Fruit fly (Drosophila melanogaster) whole organism, embryonic: ENCODE results near the gene CG5235.

Source experiments
- Abd-B ChIP-seq: fragments of 200-800 bp; sonication (Bioruptor generic); optimal IDR thresholded peaks from 2 replicates; lab custom pipeline; 2018; ENCODE audit warnings: missing biosample characterization, mild to moderate bottlenecking, missing genetic modification characterization, moderate library complexity
- CG10321 ChIP-seq: fragments of 200-800 bp; sonication (Bioruptor generic); IDR thresholded peaks from 2 replicates; pipeline ENCODE4 v1.3.6; 2022; ENCODE audit warnings: missing biosample characterization, missing genetic modification characterization
- CG11085 ChIP-seq: fragments of 200-800 bp; sonication (Bioruptor generic); IDR thresholded peaks from 2 replicates; pipeline ENCODE4 v1.3.6; 2022; ENCODE audit warnings: missing biosample characterization, missing genetic modification characterization
- CG12219 ChIP-seq: fragments of 200-800 bp; sonication (Bioruptor generic); optimal IDR thresholded peaks from 3 replicates; lab custom pipeline; 2018; ENCODE audit warnings: missing biosample characterization, mild to moderate bottlenecking, missing genetic modification characterization
- CG12659 ChIP-seq: fragments of 200-800 bp; sonication (Bioruptor generic); optimal IDR thresholded peaks from 3 replicates; lab custom pipeline; 2017; ENCODE audit warnings: mild to moderate bottlenecking, missing biosample characterization, missing genetic modification reagents, missing genetic modification characterization
- CG14710 ChIP-seq: fragments of 200-800 bp; sonication (Bioruptor generic); optimal IDR thresholded peaks from 3 replicates; lab custom pipeline; 2019; ENCODE audit warnings: missing biosample characterization, mild to moderate bottlenecking, missing genetic modification characterization, moderate library complexity
- CG14965 ChIP-seq: fragments of 200-800 bp; sonication (Bioruptor generic); optimal IDR thresholded peaks from 2 replicates; lab custom pipeline; 2016; ENCODE audit warnings: missing biosample characterization, missing genetic modification characterization, borderline replicate concordance
- CG17568 ChIP-seq: fragments of 200-800 bp; sonication (Bioruptor generic); optimal IDR thresholded peaks from 2 replicates; lab custom pipeline; 2018; ENCODE audit warnings: missing biosample characterization, mild to moderate bottlenecking, missing genetic modification characterization, moderate library complexity
- CG2712 ChIP-seq: fragments of 200-800 bp; optimal IDR thresholded peaks from 3 replicates; lab custom pipeline; 2019; ENCODE audit warnings: missing biosample characterization, mild to moderate bottlenecking, missing genetic modification characterization, moderate library complexity
- CG31441 ChIP-seq: fragments of 200-800 bp; sonication (Bioruptor generic); IDR thresholded peaks from 2 replicates; pipeline ENCODE4 v1.3.6; 2022; ENCODE audit warnings: missing biosample characterization, missing genetic modification characterization
- CG34376 ChIP-seq: fragments of 200-800 bp; sonication (Bioruptor generic); optimal IDR thresholded peaks from 2 replicates; lab custom pipeline; 2018; ENCODE audit warnings: missing biosample characterization, mild to moderate bottlenecking, missing genetic modification characterization
- CG3726 ChIP-seq: fragments of 200-800 bp; sonication (Bioruptor generic); IDR thresholded peaks from 3 replicates; pipeline ENCODE4, ENCODE4 v1.3.6; 2022; ENCODE audit warnings: missing biosample characterization, missing genetic modification characterization
- CG4854 ChIP-seq: fragments of 200-800 bp; sonication (Bioruptor generic); optimal IDR thresholded peaks from 2 replicates; lab custom pipeline; 2016; ENCODE audit warnings: missing biosample characterization, missing genetic modification characterization, inconsistent platforms
- CG6254 ChIP-seq: fragments of 200-800 bp; sonication (Bioruptor generic); optimal IDR thresholded peaks from 3 replicates; lab custom pipeline; 2017; ENCODE audit warnings: mild to moderate bottlenecking, missing biosample characterization, missing genetic modification reagents, missing genetic modification characterization
- CG6791 ChIP-seq: fragments of 200-800 bp; sonication (Bioruptor generic); IDR thresholded peaks from 3 replicates; pipeline ENCODE4 v1.3.6; 2022; ENCODE audit warnings: missing biosample characterization, missing genetic modification characterization; ENCODE audit not compliant: partially characterized antibody
- CG7357 ChIP-seq: fragments of 200-800 bp; sonication (Bioruptor generic); IDR thresholded peaks from 3 replicates; pipeline ENCODE4 v1.3.6; 2022; ENCODE audit warnings: missing biosample characterization, missing genetic modification characterization
- CG9727 ChIP-seq: fragments of 200-800 bp; sonication (Bioruptor generic); optimal IDR thresholded peaks from 3 replicates; lab custom pipeline; 2017; ENCODE audit warnings: missing biosample characterization, mild to moderate bottlenecking, missing genetic modification characterization
- Camta ChIP-seq: fragments of 200-800 bp; sonication (Bioruptor generic); optimal IDR thresholded peaks from 2 replicates; lab custom pipeline; 2016; ENCODE audit warnings: missing biosample characterization, missing genetic modification characterization
- D19B ChIP-seq: fragments of 200-800 bp; sonication (Bioruptor generic); optimal IDR thresholded peaks from 2 replicates; lab custom pipeline; 2017; ENCODE audit warnings: missing biosample characterization, mild to moderate bottlenecking, missing genetic modification characterization
- Doc3 ChIP-seq: fragments of 200-800 bp; sonication (Bioruptor generic); IDR thresholded peaks from 3 replicates; pipeline ENCODE4 v1.3.6; 2022; ENCODE audit warnings: missing biosample characterization, missing genetic modification characterization; ENCODE audit not compliant: partially characterized antibody
- Ets65A ChIP-seq: fragments of 200-800 bp; sonication (Bioruptor generic); peaks from one replicate; lab custom pipeline; 2016; ENCODE audit warnings: missing biosample characterization, missing genetic modification characterization
- Ets97D ChIP-seq: fragments of 200-800 bp; sonication (Bioruptor generic); optimal IDR thresholded peaks from 3 replicates; lab custom pipeline; 2016; ENCODE audit warnings: missing biosample characterization, missing genetic modification characterization
- Fer3 ChIP-seq: fragments of 200-800 bp; sonication (Bioruptor generic); optimal IDR thresholded peaks from 2 replicates; lab custom pipeline; 2018; ENCODE audit warnings: missing biosample characterization, mild to moderate bottlenecking, missing genetic modification characterization, moderate library complexity
- Gsc ChIP-seq: fragments of 200-800 bp; sonication (Bioruptor generic); IDR thresholded peaks from 2 replicates; pipeline ENCODE4 v1.3.6; 2022; ENCODE audit warnings: missing biosample characterization, missing genetic modification characterization
- HLHmδ ChIP-seq: fragments of 200-800 bp; sonication (Bioruptor generic); optimal IDR thresholded peaks from 2 replicates; lab custom pipeline; 2018; ENCODE audit warnings: missing biosample characterization, mild to moderate bottlenecking, missing genetic modification characterization, moderate library complexity
- Hsf ChIP-seq: fragments of 200-800 bp; sonication (Bioruptor generic); optimal IDR thresholded peaks from 3 replicates; lab custom pipeline; 2016; ENCODE audit warnings: missing biosample characterization, missing genetic modification characterization
- Mes4 ChIP-seq: fragments of 200-800 bp; sonication (Bioruptor generic); optimal IDR thresholded peaks from 2 replicates; lab custom pipeline; 2016; ENCODE audit warnings: missing biosample characterization, missing genetic modification characterization
- PHDP ChIP-seq: fragments of 200-800 bp; sonication (Bioruptor generic); optimal IDR thresholded peaks from 3 replicates; lab custom pipeline; 2018; ENCODE audit warnings: missing biosample characterization, mild to moderate bottlenecking, missing genetic modification characterization, moderate library complexity
- Poxn ChIP-seq: fragments of 200-800 bp; sonication (Bioruptor generic); IDR thresholded peaks from 2 replicates; pipeline ENCODE4 v1.3.6; 2022; ENCODE audit warnings: missing biosample characterization, missing genetic modification characterization
- Ravus ChIP-seq: fragments of 200-800 bp; sonication (Bioruptor generic); IDR thresholded peaks from 2 replicates; pipeline ENCODE4 v1.3.6; 2022; ENCODE audit warnings: missing biosample characterization, missing genetic modification characterization
- Side ChIP-seq: fragments of 200-800 bp; sonication (Bioruptor generic); optimal IDR thresholded peaks from 2 replicates; lab custom pipeline; 2016; ENCODE audit warnings: missing biosample characterization, missing genetic modification characterization
- ab ChIP-seq: fragments of 200-800 bp; sonication (Bioruptor generic); optimal IDR thresholded peaks from 2 replicates; lab custom pipeline; 2016; ENCODE audit warnings: missing biosample characterization, missing genetic modification characterization
- ara ChIP-seq: fragments of 200-800 bp; sonication (Bioruptor generic); IDR thresholded peaks from 2 replicates; pipeline ENCODE4 v1.3.6; 2022; ENCODE audit warnings: missing biosample characterization, missing genetic modification characterization
- dan ChIP-seq: fragments of 200-800 bp; sonication (Bioruptor generic); IDR thresholded peaks from 2 replicates; pipeline ENCODE4 v1.3.6; 2022; ENCODE audit warnings: missing biosample characterization, missing genetic modification characterization
- dpn ChIP-seq, 2 experiments: fragments of 200-800 bp; sonication (Bioruptor generic); optimal IDR thresholded peaks; 3 replicates each; lab custom pipeline; 2016; ENCODE audit warnings: missing biosample characterization in 2 of 2, missing genetic modification characterization in 2 of 2
- dysf ChIP-seq: fragments of 200-800 bp; sonication (Bioruptor generic); IDR thresholded peaks from 3 replicates; pipeline ENCODE4 v1.3.6; 2022; ENCODE audit warnings: missing biosample characterization, missing genetic modification characterization
- esg ChIP-seq: fragments of 200-800 bp; sonication (Bioruptor generic); conservative IDR thresholded peaks from 2 replicates; pipeline ENCODE4 v1.3.6; 2022; ENCODE audit warnings: missing biosample characterization, missing genetic modification characterization
- eve ChIP-seq, 2 experiments: fragments of >200 bp; optimal IDR thresholded peaks; 2 replicates each; lab custom pipeline; 2017; ENCODE audit warnings: missing biosample characterization in 2 of 2, missing genetic modification characterization in 2 of 2
- gfzf ChIP-seq: fragments of 200-800 bp; sonication (Bioruptor generic); optimal IDR thresholded peaks from 2 replicates; lab custom pipeline; 2016; ENCODE audit warnings: missing biosample characterization, mild to moderate bottlenecking, missing genetic modification characterization, moderate library complexity
- ham ChIP-seq: fragments of 200-800 bp; sonication (Bioruptor generic); IDR thresholded peaks from 2 replicates; pipeline ENCODE4 v1.3.6; 2022; ENCODE audit warnings: missing biosample characterization, missing genetic modification characterization
- psq ChIP-seq: fragments of 200-800 bp; sonication (Bioruptor generic); optimal IDR thresholded peaks from 2 replicates; lab custom pipeline; 2017; ENCODE audit warnings: missing biosample characterization, missing genetic modification characterization
- run ChIP-seq: fragments of 200-800 bp; sonication (Bioruptor generic); optimal IDR thresholded peaks from 3 replicates; lab custom pipeline; 2018; ENCODE audit warnings: missing biosample characterization, mild to moderate bottlenecking, missing genetic modification characterization
- sd ChIP-seq: fragments of 200-800 bp; sonication (Bioruptor generic); optimal IDR thresholded peaks from 3 replicates; lab custom pipeline; 2018; ENCODE audit warnings: missing biosample characterization, mild to moderate bottlenecking, missing genetic modification characterization, moderate library complexity
- sob ChIP-seq: fragments of 200-800 bp; sonication (Bioruptor generic); IDR thresholded peaks from 2 replicates; pipeline ENCODE4 v1.3.6; 2022; ENCODE audit warnings: missing biosample characterization, missing genetic modification characterization
- sr ChIP-seq: fragments of 200-800 bp; sonication (Bioruptor generic); IDR thresholded peaks from 3 replicates; pipeline ENCODE4 v1.3.6; 2022; ENCODE audit warnings: missing biosample characterization, missing genetic modification characterization
- stwl ChIP-seq: fragments of 200-800 bp; sonication (Bioruptor generic); optimal IDR thresholded peaks from 3 replicates; lab custom pipeline; 2018; ENCODE audit warnings: missing biosample characterization, mild to moderate bottlenecking, missing genetic modification characterization, moderate library complexity
- twi ChIP-seq: fragments of 200-800 bp; optimal IDR thresholded peaks from 2 replicates; lab custom pipeline; 2019; ENCODE audit warnings: missing biosample characterization, mild to moderate bottlenecking, missing genetic modification characterization, moderate library complexity
- tx ChIP-seq: fragments of 200-800 bp; sonication (Bioruptor generic); optimal IDR thresholded peaks from 2 replicates; lab custom pipeline; 2016; ENCODE audit warnings: missing biosample characterization, missing genetic modification characterization
- unpg ChIP-seq: fragments of 200-800 bp; sonication (Bioruptor generic); optimal IDR thresholded peaks from 3 replicates; lab custom pipeline; 2018; ENCODE audit warnings: missing biosample characterization, mild to moderate bottlenecking, missing genetic modification characterization, moderate library complexity
- vvl ChIP-seq: fragments of 200-800 bp; sonication (Bioruptor generic); IDR thresholded peaks from 2 replicates; pipeline ENCODE4 v1.3.6; 2022; ENCODE audit warnings: missing biosample characterization, missing genetic modification characterization
- wdn ChIP-seq: fragments of 200-800 bp; sonication (Bioruptor generic); IDR thresholded peaks from 2 replicates; pipeline ENCODE4 v1.3.6; 2022; ENCODE audit warnings: missing biosample characterization, missing genetic modification characterization

CG5235 gene

dm6 chr3L:16045831-16046336 is 44.3 kb downstream of the CG5235 start (continued):
- TF ChIP-seq vvl (GFP tag; lab: Robert Waterston, UW) (peak; percentile 98), CG4854 (GFP tag; lab: Kevin White, UChicago) (peak; percentile 79), sr (GFP tag; lab: Robert Waterston, UW) (peak; percentile 47; the same call in 1 of the 3 replicates), ab (GFP tag; lab: Kevin White, UChicago) (peak; percentile 77), D19B (GFP tag; lab: Kevin White, UChicago) (peak; percentile 78), Mes4 (GFP tag; lab: Kevin White, UChicago) (peak; percentile 80), Gsc (GFP tag; lab: Robert Waterston, UW) (no peak), gfzf (GFP tag; lab: Kevin White, UChicago) (no peak), ham (GFP tag; lab: Robert Waterston, UW) (peak; percentile 45; the same call in 1 of the 2 replicates), CG14710 (peak; percentile 90), Ets65A (GFP tag; lab: Kevin White, UChicago) (peak; percentile 95), CG14965 (GFP tag; lab: Kevin White, UChicago) (peak; percentile 28), CG7357 (GFP tag; lab: Robert Waterston, UW) (peak; percentile 71; the same call in 2 of the 3 replicates), CG6254 (peak; percentile 86), ara (GFP tag; lab: Robert Waterston, UW) (peak; percentile 95), CG9727 (peak; percentile 92), dysf (GFP tag; lab: Robert Waterston, UW) (peak; percentile 95), Abd-B (GFP tag; lab: Kevin White, UChicago) (peak; percentile 75), esg (GFP tag; lab: Robert Waterston, UW) (peak; percentile 83), HLHmδ (GFP tag; lab: Kevin White, UChicago) (no peak), CG2712 (tag; lab: Kevin White, UChicago) (peak; percentile 97), CG31441 (GFP tag; lab: Robert Waterston, UW) (peak; percentile 73), Hsf (GFP tag; lab: Kevin White, UChicago) (peak; percentile 92), Camta (peak; percentile 87), CG12219 (GFP tag; lab: Kevin White, UChicago) (peak; percentile 94), Doc3 (GFP tag; lab: Robert Waterston, UW) (no peak), CG10321 (GFP tag; lab: Robert Waterston, UW) (peak; percentile 74; the same call in 1 of the 2 replicates), Ets97D (GFP tag; lab: Kevin White, UChicago) (peak; percentile 47), CG34376 (GFP tag; lab: Kevin White, UChicago) (peak; percentile 69), CG17568 (GFP tag; lab: Kevin White, UChicago) (peak; percentile 92), eve (GFP tag; optimal IDR thresholded peaks at IDR 0.05; lab: Kevin White, UChicago) (peak in 1 of 2 experiments; percentile 94), PHDP (tag; lab: Kevin White, UChicago) (peak; percentile 97), dan (no peak), CG3726 (GFP tag; lab: Robert Waterston, UW) (peak; percentile 77; the same call in 1 of the 3 replicates), sob (peak; percentile 93), Side (GFP tag; lab: Kevin White, UChicago) (peak; percentile 91), Poxn (GFP tag; lab: Robert Waterston, UW) (peak; percentile 55), Ravus (GFP tag; lab: Robert Waterston, UW) (peak; percentile 59), stwl (tag; lab: Kevin White, UChicago) (peak; percentile 39), CG12659 (GFP tag; lab: Kevin White, UChicago) (peak; percentile 96), Fer3 (tag; lab: Kevin White, UChicago) (peak; percentile 96), sd (peak; percentile 92), tx (GFP tag; lab: Kevin White, UChicago) (peak; percentile 79), CG6791 (no peak), unpg (GFP tag; lab: Kevin White, UChicago) (peak; percentile 97), wdn (GFP tag; lab: Robert Waterston, UW) (peak; percentile 86), CG11085 (GFP tag; lab: Robert Waterston, UW) (peak; percentile 81), dpn (GFP tag; optimal IDR thresholded peaks at IDR 0.05; lab: Kevin White, UChicago) (peak; percentile 85 to 91), run (peak; percentile 95), twi (peak; percentile 69), psq (GFP tag; lab: Kevin White, UChicago) (peak; percentile 63)
